Fruit fly (Drosophila melanogaster) whole organism, embryonic: ENCODE measurements around the gene CG8301.

Experiments
- B-H1 ChIP-seq: fragments of 200-800 bp; sonication (Bioruptor generic); IDR thresholded peaks from 3 replicates; pipeline ENCODE4 v1.3.6; 2022; ENCODE audit warnings: missing biosample characterization, missing genetic modification characterization
- C15 ChIP-seq: fragments of 200-800 bp; sonication (Bioruptor generic); IDR thresholded peaks from 3 replicates; pipeline ENCODE4 v1.3.6; 2022; ENCODE audit warnings: missing biosample characterization, missing genetic modification characterization
- CG1024 ChIP-seq: fragments of 200-800 bp; sonication (Bioruptor generic); IDR thresholded peaks from 2 replicates; pipeline ENCODE4 v1.3.6; 2022; ENCODE audit warnings: missing biosample characterization, missing genetic modification characterization
- CG10267 ChIP-seq: fragments of 200-800 bp; sonication (Bioruptor generic); optimal IDR thresholded peaks from 2 replicates; lab custom pipeline; 2018; ENCODE audit warnings: missing biosample characterization, mild to moderate bottlenecking, missing genetic modification characterization, moderate library complexity
- CG11085 ChIP-seq: fragments of 200-800 bp; sonication (Bioruptor generic); IDR thresholded peaks from 2 replicates; pipeline ENCODE4 v1.3.6; 2022; ENCODE audit warnings: missing biosample characterization, missing genetic modification characterization
- CG11247 ChIP-seq: fragments of 200-800 bp; sonication (Bioruptor generic); IDR thresholded peaks from 2 replicates; pipeline ENCODE4 v1.3.6; 2022; ENCODE audit warnings: missing biosample characterization, missing genetic modification characterization
- CG12744 ChIP-seq: fragments of 200-800 bp; sonication (Bioruptor generic); optimal IDR thresholded peaks from 2 replicates; lab custom pipeline; 2016; ENCODE audit warnings: missing biosample characterization, missing genetic modification characterization
- CG13775 ChIP-seq: fragments of 200-800 bp; sonication (Bioruptor generic); optimal IDR thresholded peaks from 3 replicates; lab custom pipeline; 2017; ENCODE audit warnings: missing biosample characterization, mild to moderate bottlenecking, missing genetic modification characterization
- CG17186 ChIP-seq: fragments of 200-800 bp; sonication (Bioruptor generic); optimal IDR thresholded peaks from 3 replicates; lab custom pipeline; 2017; ENCODE audit warnings: missing biosample characterization, missing genetic modification reagents, missing genetic modification characterization
- CG34422 ChIP-seq: fragments of 200-800 bp; sonication (Bioruptor generic); IDR thresholded peaks from 3 replicates; pipeline ENCODE4 v1.3.6; 2022; ENCODE audit warnings: missing biosample characterization, missing genetic modification characterization
- CG6654 ChIP-seq: fragments of 200-800 bp; sonication (Bioruptor generic); optimal IDR thresholded peaks from 2 replicates; lab custom pipeline; 2017; ENCODE audit warnings: missing biosample characterization, mild to moderate bottlenecking, missing genetic modification characterization
- CG8359 ChIP-seq: fragments of 200-800 bp; sonication (Bioruptor generic); optimal IDR thresholded peaks from 2 replicates; lab custom pipeline; 2017; ENCODE audit warnings: missing biosample characterization, mild to moderate bottlenecking, missing genetic modification characterization, borderline replicate concordance
- CHES-1-like ChIP-seq: fragments of 200-800 bp; sonication (Bioruptor generic); optimal IDR thresholded peaks from 2 replicates; lab custom pipeline; 2016; ENCODE audit warnings: missing biosample characterization, missing genetic modification characterization
- Dad ChIP-seq: fragments of 200-800 bp; sonication (Bioruptor generic); optimal IDR thresholded peaks from 3 replicates; lab custom pipeline; 2016; ENCODE audit warnings: missing biosample characterization, missing genetic modification characterization
- Dll ChIP-seq: fragments of 200-800 bp; sonication (Bioruptor generic); IDR thresholded peaks from 4 replicates; pipeline ENCODE4 v1.3.6; 2022; ENCODE audit warnings: missing biosample characterization, missing genetic modification characterization; ENCODE audit not compliant: partially characterized antibody
- Ets65A ChIP-seq: fragments of 200-800 bp; sonication (Bioruptor generic); peaks from one replicate; lab custom pipeline; 2016; ENCODE audit warnings: missing biosample characterization, missing genetic modification characterization
- GATAe ChIP-seq: fragments of 200-800 bp; sonication (Bioruptor generic); conservative IDR thresholded peaks from 2 replicates; pipeline ENCODE4 v1.3.6; 2022; ENCODE audit warnings: missing biosample characterization, missing genetic modification characterization
- Hey ChIP-seq: fragments of 200-800 bp; sonication (Bioruptor generic); optimal IDR thresholded peaks from 3 replicates; lab custom pipeline; 2018; ENCODE audit warnings: missing biosample characterization, mild to moderate bottlenecking, missing genetic modification characterization
- Hr78 ChIP-seq, 2 experiments: fragments of 200-800 bp in 1 of 2; fragments of >200 bp in 1 of 2; sonication (Bioruptor generic) in 1 of 2; optimal IDR thresholded peaks; 2 replicates each; lab custom pipeline; 2017 to 2019; ENCODE audit warnings: missing biosample characterization in 2 of 2, missing genetic modification characterization in 2 of 2, mild to moderate bottlenecking in 1 of 2, moderate library complexity in 1 of 2
- Hsf ChIP-seq: fragments of 200-800 bp; sonication (Bioruptor generic); optimal IDR thresholded peaks from 3 replicates; lab custom pipeline; 2016; ENCODE audit warnings: missing biosample characterization, missing genetic modification characterization
- MTF-1 ChIP-seq: fragments of 200-800 bp; sonication (Bioruptor generic); optimal IDR thresholded peaks from 2 replicates; lab custom pipeline; 2018; ENCODE audit warnings: missing biosample characterization, mild to moderate bottlenecking, missing genetic modification characterization, borderline replicate concordance
- Max ChIP-seq: fragments of 200-800 bp; sonication (Bioruptor generic); optimal IDR thresholded peaks from 2 replicates; lab custom pipeline; 2016; ENCODE audit warnings: missing biosample characterization, mild to moderate bottlenecking, missing genetic modification characterization
- Myb ChIP-seq: fragments of 200-800 bp; sonication (Bioruptor generic); optimal IDR thresholded peaks from 2 replicates; lab custom pipeline; 2016; ENCODE audit warnings: missing biosample characterization, missing genetic modification characterization
- NFAT ChIP-seq: fragments of 200-800 bp; sonication (Bioruptor generic); IDR thresholded peaks from 2 replicates; pipeline ENCODE4 v1.3.6; 2022; ENCODE audit warnings: missing biosample characterization, missing genetic modification characterization
- Ptx1 ChIP-seq: fragments of 200-800 bp; sonication (Bioruptor generic); IDR thresholded peaks from 2 replicates; pipeline ENCODE4 v1.3.6; 2022; ENCODE audit warnings: missing biosample characterization, missing genetic modification characterization
- Side ChIP-seq: fragments of 200-800 bp; sonication (Bioruptor generic); optimal IDR thresholded peaks from 2 replicates; lab custom pipeline; 2016; ENCODE audit warnings: missing biosample characterization, missing genetic modification characterization
- Sry-δ ChIP-seq: fragments of 200-800 bp; sonication (Bioruptor generic); optimal IDR thresholded peaks from 2 replicates; lab custom pipeline; 2016; ENCODE audit warnings: missing biosample characterization, missing genetic modification characterization
- Trl ChIP-seq, 3 experiments: fragments of >200 bp in 2 of 3; fragments of 200-800 bp in 1 of 3; sonication (Bioruptor generic) in 1 of 3; optimal IDR thresholded peaks; 2 replicates in 1 of 3; 3 replicates in 2 of 3; lab custom pipeline; 2016 to 2017; ENCODE audit warnings: missing biosample characterization in 1 of 3, missing genetic modification characterization in 1 of 3
- abd-A ChIP-seq: fragments of 200-800 bp; sonication (Bioruptor generic); optimal IDR thresholded peaks from 3 replicates; lab custom pipeline; 2019; ENCODE audit warnings: missing biosample characterization, mild to moderate bottlenecking, missing genetic modification characterization, moderate library complexity
- cg ChIP-seq: fragments of 200-800 bp; sonication (Bioruptor generic); optimal IDR thresholded peaks from 3 replicates; lab custom pipeline; 2019; ENCODE audit warnings: missing biosample characterization, mild to moderate bottlenecking, missing genetic modification characterization, moderate library complexity
- chn ChIP-seq: fragments of 200-800 bp; sonication (Bioruptor generic); optimal IDR thresholded peaks from 2 replicates; lab custom pipeline; 2016; ENCODE audit warnings: missing biosample characterization, missing genetic modification characterization
- corto ChIP-seq: fragments of 200-800 bp; sonication (Bioruptor generic); optimal IDR thresholded peaks from 2 replicates; lab custom pipeline; 2016; ENCODE audit warnings: missing biosample characterization, mild to moderate bottlenecking, missing genetic modification characterization, moderate library complexity
- dati ChIP-seq: fragments of 200-800 bp; sonication (Bioruptor generic); IDR thresholded peaks from 2 replicates; pipeline ENCODE4 v1.3.6; 2022; ENCODE audit warnings: missing biosample characterization, missing genetic modification characterization
- disco-r ChIP-seq: fragments of 200-800 bp; sonication (Bioruptor generic); optimal IDR thresholded peaks from 2 replicates; lab custom pipeline; 2016; ENCODE audit warnings: missing biosample characterization, missing genetic modification characterization
- eyg ChIP-seq: fragments of 200-800 bp; sonication (Bioruptor generic); optimal IDR thresholded peaks from 3 replicates; lab custom pipeline; 2016; ENCODE audit warnings: missing biosample characterization, missing genetic modification characterization
- fru ChIP-seq: fragments of >200 bp; optimal IDR thresholded peaks from 2 replicates; lab custom pipeline; 2017
- h ChIP-seq: fragments of >200 bp; optimal IDR thresholded peaks from 2 replicates; lab custom pipeline; 2017
- hth ChIP-seq: fragments of >200 bp; optimal IDR thresholded peaks from 2 replicates; lab custom pipeline; 2017; ENCODE audit warnings: inconsistent platforms
- lab ChIP-seq: fragments of 200-800 bp; sonication (Bioruptor generic); optimal IDR thresholded peaks from 3 replicates; lab custom pipeline; 2017; ENCODE audit warnings: missing biosample characterization, missing genetic modification characterization, mild to moderate bottlenecking, moderate library complexity, missing genetic modification reagents
- lola ChIP-seq, 3 experiments: fragments of >200 bp in 2 of 3; fragments of 200-800 bp in 1 of 3; sonication (Bioruptor generic) in 1 of 3; optimal IDR thresholded peaks; 2 replicates each; lab custom pipeline; 2017 to 2019; ENCODE audit warnings: missing biosample characterization in 3 of 3, missing genetic modification characterization in 3 of 3, mild to moderate bottlenecking in 1 of 3, moderate library complexity in 1 of 3
- mirr ChIP-seq: fragments of 200-800 bp; sonication (Bioruptor generic); optimal IDR thresholded peaks from 3 replicates; lab custom pipeline; 2018; ENCODE audit warnings: missing biosample characterization, mild to moderate bottlenecking, missing genetic modification characterization
- odd ChIP-seq: fragments of 200-800 bp; sonication (Bioruptor generic); optimal IDR thresholded peaks from 2 replicates; lab custom pipeline; 2017; ENCODE audit warnings: missing biosample characterization, mild to moderate bottlenecking, missing genetic modification characterization
- psq ChIP-seq: fragments of 200-800 bp; sonication (Bioruptor generic); optimal IDR thresholded peaks from 2 replicates; lab custom pipeline; 2017; ENCODE audit warnings: missing biosample characterization, missing genetic modification characterization
- pum ChIP-seq: fragments of 200-800 bp; sonication (Bioruptor generic); optimal IDR thresholded peaks from 2 replicates; lab custom pipeline; 2016; ENCODE audit warnings: missing biosample characterization, missing genetic modification characterization
- slp2 ChIP-seq: fragments of 200-800 bp; sonication (Bioruptor generic); optimal IDR thresholded peaks from 2 replicates; lab custom pipeline; 2016; ENCODE audit warnings: missing biosample characterization, missing genetic modification characterization
- sug ChIP-seq: fragments of 200-800 bp; optimal IDR thresholded peaks from 2 replicates; lab custom pipeline; 2019; ENCODE audit warnings: missing biosample characterization, mild to moderate bottlenecking, missing genetic modification characterization, moderate library complexity
- tin ChIP-seq: fragments of 200-800 bp; sonication (Bioruptor generic); optimal IDR thresholded peaks from 3 replicates; lab custom pipeline; 2016; ENCODE audit warnings: missing biosample characterization, missing genetic modification characterization
- yki ChIP-seq: fragments of >200 bp; optimal IDR thresholded peaks from 3 replicates; lab custom pipeline; 2018
- zen ChIP-seq: fragments of 200-800 bp; sonication (Bioruptor generic); optimal IDR thresholded peaks from 3 replicates; lab custom pipeline; 2018; ENCODE audit warnings: missing biosample characterization, mild to moderate bottlenecking, missing genetic modification characterization, moderate library complexity
- zfh1 ChIP-seq: fragments of 200-800 bp; sonication (Bioruptor generic); IDR thresholded peaks from 3 replicates; pipeline ENCODE4 v1.3.6; 2022; ENCODE audit warnings: missing biosample characterization, missing genetic modification characterization

The CG8301 gene

DNA sequence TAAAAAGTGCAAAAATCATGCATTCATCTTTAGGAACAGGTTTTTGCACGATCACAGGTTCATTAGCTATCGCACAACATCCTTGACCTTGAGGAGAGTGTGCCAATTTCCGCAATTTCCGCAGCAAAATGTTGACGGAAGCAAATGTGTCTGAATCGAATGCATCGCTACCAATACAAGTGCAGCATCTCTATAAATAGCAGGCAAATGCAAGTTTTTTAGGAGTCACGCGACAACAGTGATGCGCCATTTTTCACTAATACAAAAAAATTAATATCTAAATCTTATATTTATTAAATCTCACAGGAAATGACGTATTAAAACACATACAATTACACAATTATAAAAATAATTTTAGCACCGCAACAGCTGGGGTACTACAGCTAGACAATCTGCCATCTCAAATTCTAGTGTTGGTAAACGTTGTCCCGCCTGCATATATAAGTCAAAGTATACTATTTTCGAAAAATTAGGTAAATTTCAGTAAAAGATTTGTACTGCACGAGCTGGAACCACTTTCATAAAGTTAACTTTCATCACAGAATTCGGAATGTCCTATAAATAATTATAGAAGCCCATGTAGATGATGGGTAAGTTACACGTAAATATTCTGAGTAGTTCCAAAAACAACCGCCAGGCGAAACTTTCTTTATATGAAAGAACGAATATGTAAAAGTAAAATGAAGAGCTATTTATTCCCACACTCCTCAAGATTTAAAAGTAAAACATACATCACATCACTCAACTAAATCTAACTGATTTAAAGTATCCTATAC, 7.1 kb upstream of the CG8301 start, which contains the start of gene CG9399 (continued):
- TF ChIP-seq CG17186 (GFP tag; lab: Kevin White, UChicago) (peak; percentile 86), CG11085 (peak; percentile 95), dati (GFP tag; lab: Robert Waterston, UW) (peak; percentile 96), corto (GFP tag; lab: Kevin White, UChicago) (peak; percentile 94), sug (peak; percentile 93), slp2 (GFP tag; lab: Kevin White, UChicago) (peak; percentile 90), eyg (GFP tag; lab: Kevin White, UChicago) (peak; percentile 76), zfh1 (peak; percentile 99), Myb (GFP tag; lab: Kevin White, UChicago) (peak; percentile 67), Dad (GFP tag; lab: Kevin White, UChicago) (peak; percentile 92), Hr78 (GFP tag; optimal IDR thresholded peaks at IDR 0.05; lab: Kevin White, UChicago) (peak in 1 of 2 experiments; percentile 82), CG8359 (GFP tag; lab: Kevin White, UChicago) (peak; percentile 87), h (lab: Kevin White, UChicago) (no peak), cg (GFP tag; lab: Kevin White, UChicago) (peak; percentile 94), disco-r (peak; percentile 84), chn (peak; percentile 97), abd-A (tag; lab: Kevin White, UChicago) (peak; percentile 26), CG10267 (tag; lab: Kevin White, UChicago) (peak; percentile 99), Dll (GFP tag; lab: Robert Waterston, UW) (peak; percentile 35; the same call in 1 of the 4 replicates), Side (GFP tag; lab: Kevin White, UChicago) (peak; percentile 82), hth (lab: Kevin White, UChicago) (no peak), Hey (tag; lab: Kevin White, UChicago) (peak; percentile 75), Hsf (peak; percentile 98), Ets65A (GFP tag; lab: Kevin White, UChicago) (peak; percentile 99), NFAT (GFP tag; lab: Robert Waterston, UW) (peak; percentile 96), zen (peak; percentile 95), Trl (optimal IDR thresholded peaks at IDR 0.05; lab: Kevin White, UChicago) (peak in 1 of 2 experiments; percentile 85), Trl (GFP tag; optimal IDR thresholded peaks at IDR 0.05; lab: Kevin White, UChicago) (peak; percentile 91), Ptx1 (GFP tag; lab: Robert Waterston, UW) (peak; percentile 99), B-H1 (GFP tag; lab: Robert Waterston, UW) (peak; percentile 98), yki (lab: Kevin White, UChicago) (no peak), tin (GFP tag; lab: Kevin White, UChicago) (peak; percentile 98), odd (GFP tag; lab: Kevin White, UChicago) (peak; percentile 94), pum (GFP tag; lab: Kevin White, UChicago) (peak; percentile 91), CG13775 (GFP tag; lab: Kevin White, UChicago) (peak; percentile 98), CG1024 (GFP tag; lab: Robert Waterston, UW) (peak; percentile 93), CG6654 (GFP tag; lab: Kevin White, UChicago) (peak; percentile 82), CG12744 (GFP tag; lab: Kevin White, UChicago) (peak; percentile 93), CG34422 (GFP tag; lab: Robert Waterston, UW) (peak; percentile 98), CHES-1-like (GFP tag; lab: Kevin White, UChicago) (peak; percentile 87), lola (GFP tag; optimal IDR thresholded peaks at IDR 0.05; lab: Kevin White, UChicago) (peak in 1 of 3 experiments; percentile 98), CG11247 (GFP tag; lab: Robert Waterston, UW) (peak; percentile 98), C15 (peak; percentile 96), fru (no peak), psq (GFP tag; lab: Kevin White, UChicago) (peak; percentile 93), GATAe (peak; percentile 90), MTF-1 (GFP tag; lab: Kevin White, UChicago) (peak; percentile 88), mirr (GFP tag; lab: Kevin White, UChicago) (peak; percentile 79), Sry-δ (GFP tag; lab: Kevin White, UChicago) (peak; percentile 73), Max (GFP tag; lab: Kevin White, UChicago) (peak; percentile 97), lab (GFP tag; lab: Kevin White, UChicago) (peak; percentile 97)
